Worm (Caenorhabditis elegans) whole organism, midembryonic: ENCODE results near the gene C38D4.10.

Experiments
- T22C8.4 ChIP-seq: fragments of 200-800 bp; sonication (Bioruptor generic); IDR thresholded peaks from 2 replicates; pipeline ENCODE4 v1.3.6; 2022; ENCODE audit warnings: missing genetic modification characterization, missing compliant biosample characterization
- cog-1 ChIP-seq: sonication (generic microtip); optimal IDR thresholded peaks from 2 replicates; lab custom pipeline; 2016; ENCODE audit warnings: missing genetic modification characterization, missing compliant biosample characterization
- flt-1 ChIP-seq: fragments of 200-800 bp; sonication (Bioruptor generic); IDR thresholded peaks from 2 replicates; pipeline ENCODE4 v1.3.6; 2022; ENCODE audit warnings: missing genetic modification characterization, missing compliant biosample characterization
- klf-2 ChIP-seq: fragments of 200-800 bp; sonication (Bioruptor generic); conservative IDR thresholded peaks from 2 replicates; pipeline ENCODE4 v1.3.6; 2022; ENCODE audit warnings: missing genetic modification reagents, missing genetic modification characterization, missing compliant biosample characterization
- med-1 ChIP-seq: sonication (generic microtip); optimal IDR thresholded peaks from 2 replicates; lab custom pipeline; 2017; ENCODE audit warnings: missing genetic modification characterization, mild to moderate bottlenecking, missing compliant biosample characterization, antibody characterized with exemption, missing genetic modification reagents; ENCODE audit not compliant: insufficient read depth
- ref-1 ChIP-seq: fragments of 200-800 bp; sonication (Bioruptor generic); conservative IDR thresholded peaks from 2 replicates; pipeline ENCODE4 v1.3.6; 2022; ENCODE audit warnings: missing genetic modification reagents, missing genetic modification characterization, missing compliant biosample characterization
- tab-1 ChIP-seq: fragments of 200-800 bp; sonication (Bioruptor generic); IDR thresholded peaks from 2 replicates; pipeline ENCODE4 v1.3.6; 2022; ENCODE audit warnings: missing genetic modification characterization, missing compliant biosample characterization
- ztf-23 ChIP-seq: fragments of 200-800 bp; sonication (Bioruptor generic); IDR thresholded peaks from 2 replicates; pipeline ENCODE4 v1.3.6; 2022; ENCODE audit warnings: missing genetic modification reagents, missing genetic modification characterization, missing compliant biosample characterization
- ztf-29 ChIP-seq: fragments of 200-800 bp; sonication (Bioruptor generic); IDR thresholded peaks from 2 replicates; pipeline ENCODE4 v1.3.6; 2022; ENCODE audit warnings: missing genetic modification reagents, missing genetic modification characterization, missing compliant biosample characterization

Gene C38D4.10

DNA sequence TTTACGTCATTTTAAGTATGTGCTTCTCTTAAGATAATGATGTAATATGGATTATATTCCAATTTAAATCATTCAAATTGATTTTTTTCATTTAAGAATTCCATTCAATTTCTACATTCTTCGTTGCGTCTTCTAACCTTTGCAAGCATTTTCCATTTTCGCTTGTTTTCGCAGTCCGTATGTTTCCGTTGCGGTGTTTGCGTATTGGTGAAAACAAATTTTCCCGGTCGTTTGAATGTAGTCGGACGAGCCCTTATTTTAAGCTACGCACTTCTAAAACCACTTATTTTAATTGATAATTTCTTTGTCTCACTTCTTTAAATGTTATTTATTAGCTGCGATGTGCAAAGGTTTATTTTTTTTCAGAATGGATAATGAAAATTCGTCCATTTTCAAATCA, 3.4 kb downstream of the C38D4.10 start, which contains the start of gene mel-28:
TSS of gene mel-28 (plus strand) at position 367 of the 400 bp plus-strand sequence.
- no peak for TF ChIP-seq T22C8.4
- TF ChIP-seq tab-1 = no peak
- no peak for TF ChIP-seq med-1
- TF ChIP-seq klf-2 (GFP tag; lab: Robert Waterston, UW) = no peak
- no peak for TF ChIP-seq ztf-29 (GFP tag; lab: Robert Waterston, UW)
- TF ChIP-seq cog-1 = no peak
- no peak for TF ChIP-seq ztf-23 (GFP tag; lab: Robert Waterston, UW)

- no peak for TF ChIP-seq cog-1
- no peak for TF ChIP-seq med-1
- no peak for TF ChIP-seq ztf-29 (GFP tag; lab: Robert Waterston, UW)
- no peak for TF ChIP-seq ztf-23 (GFP tag; lab: Robert Waterston, UW)
- TF ChIP-seq T22C8.4 = no peak
- TF ChIP-seq tab-1 = no peak
- TF ChIP-seq klf-2 (GFP tag; lab: Robert Waterston, UW) = no peak
- no peak for TF ChIP-seq flt-1 (GFP tag; lab: Robert Waterston, UW)
- no peak for TF ChIP-seq ref-1
Observed at ce11 chrIII:4792560-4793136, 10.3 kb downstream of the C38D4.10 start, which contains the start of gene mip-1. Gene mip-1 (plus strand): TSS chrIII:4793086.

DNA sequence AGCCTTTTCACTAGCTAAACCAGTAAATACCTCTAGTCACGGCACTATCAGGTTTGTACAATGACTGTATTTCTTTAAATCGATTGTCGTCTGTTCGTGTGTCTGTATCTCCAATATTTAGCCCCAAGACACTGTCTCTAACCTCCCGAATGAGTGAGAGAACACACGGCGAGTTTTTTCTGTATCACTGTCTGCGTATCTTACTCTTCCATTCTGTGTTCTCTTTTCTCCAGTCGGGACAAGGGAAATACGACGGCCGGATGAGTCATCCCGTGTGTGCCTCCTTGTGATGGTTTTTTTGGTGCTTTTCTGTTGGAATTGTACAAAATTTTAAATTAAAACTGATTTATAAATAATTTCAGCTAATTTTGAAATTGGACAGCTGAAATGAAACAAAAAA, 13.7 kb downstream of the C38D4.10 start:
- TF ChIP-seq T22C8.4 = 0 out of 2 replicates have a peak, but pooled peaks have one; percentile 27
- no peak for TF ChIP-seq med-1

ce11 chrIII:4796536-4796935, 14.2 kb downstream of the C38D4.10 start, which contains the start of gene tag-325:
Gene tag-325 (plus strand): TSS chrIII:4796836.
- TF ChIP-seq ref-1 (no peak), flt-1 (GFP tag; lab: Robert Waterston, UW) (no peak)

DNA sequence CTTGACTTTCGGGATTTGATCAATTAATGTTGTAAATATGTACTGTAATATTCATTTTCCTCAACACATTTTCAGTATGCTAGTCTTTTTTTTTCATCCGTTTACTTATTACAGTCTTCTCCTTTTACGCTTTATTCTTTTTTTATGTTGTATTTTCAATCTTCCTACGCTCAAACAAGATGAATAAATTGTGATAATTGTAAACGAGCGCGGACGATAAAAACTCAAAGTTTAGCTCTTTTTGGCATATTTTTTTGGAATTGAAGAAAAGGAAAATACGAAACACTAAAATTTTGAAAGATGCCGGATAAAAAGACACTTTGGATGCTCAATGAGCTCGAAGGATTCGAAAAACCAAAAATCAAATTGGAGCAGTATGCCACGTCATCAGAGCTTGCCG, 20.4 kb downstream of the C38D4.10 start, which contains the start of gene metl-5:
TSS of gene metl-5 (plus strand) at position 301 of the 400 bp plus-strand sequence.
- TF ChIP-seq ref-1 (no peak), T22C8.4 (no peak), flt-1 (GFP tag; lab: Robert Waterston, UW) (no peak), klf-2 (GFP tag; lab: Robert Waterston, UW) (no peak), ztf-29 (GFP tag; lab: Robert Waterston, UW) (no peak), tab-1 (no peak), cog-1 (no peak), med-1 (no peak), ztf-23 (GFP tag; lab: Robert Waterston, UW) (no peak)

ce11 chrIII:4806345-4806744, 24.0 kb downstream of the C38D4.10 start:
- no peak for TF ChIP-seq med-1
- TF ChIP-seq ref-1 = no peak
- no peak for TF ChIP-seq T22C8.4
- TF ChIP-seq flt-1 (GFP tag; lab: Robert Waterston, UW) = no peak
- no peak for TF ChIP-seq klf-2 (GFP tag; lab: Robert Waterston, UW)
- TF ChIP-seq ztf-23 (GFP tag; lab: Robert Waterston, UW) = no peak
- TF ChIP-seq cog-1 = no peak
- TF ChIP-seq ztf-29 (GFP tag; lab: Robert Waterston, UW) = no peak
- no peak for TF ChIP-seq tab-1

- TF ChIP-seq flt-1 (GFP tag; lab: Robert Waterston, UW) (no peak), klf-2 (GFP tag; lab: Robert Waterston, UW) (no peak), ztf-23 (GFP tag; lab: Robert Waterston, UW) (no peak), tab-1 (no peak), cog-1 (no peak), T22C8.4 (no peak), ztf-29 (GFP tag; lab: Robert Waterston, UW) (no peak)
Observed at ce11 chrIII:4808089-4808488, 25.8 kb downstream of the C38D4.10 start.

ce11 chrIII:4809526-4810153, 27.3 kb downstream of the C38D4.10 start, which contains the start of gene pal-1:
Gene pal-1 (minus strand): TSS chrIII:4809576.
- TF ChIP-seq ref-1 (no peak), ztf-29 (GFP tag; lab: Robert Waterston, UW) (no peak), ztf-23 (GFP tag; lab: Robert Waterston, UW) (no peak), tab-1 (no peak), med-1 (no peak), flt-1 (GFP tag; lab: Robert Waterston, UW) (no peak), cog-1 (no peak), T22C8.4 (no peak), klf-2 (GFP tag; lab: Robert Waterston, UW) (no peak)

ce11 chrIII:4811195-4811594, 28.9 kb downstream of the C38D4.10 start, which contains the start of gene C38D4.7:
Gene C38D4.7 (minus strand): TSS chrIII:4811295.
- TF ChIP-seq med-1 (no peak), cog-1 (no peak), ref-1 (no peak), klf-2 (GFP tag; lab: Robert Waterston, UW) (no peak), ztf-23 (GFP tag; lab: Robert Waterston, UW) (no peak), ztf-29 (GFP tag; lab: Robert Waterston, UW) (no peak), flt-1 (GFP tag; lab: Robert Waterston, UW) (no peak), T22C8.4 (no peak), tab-1 (no peak)

DNA sequence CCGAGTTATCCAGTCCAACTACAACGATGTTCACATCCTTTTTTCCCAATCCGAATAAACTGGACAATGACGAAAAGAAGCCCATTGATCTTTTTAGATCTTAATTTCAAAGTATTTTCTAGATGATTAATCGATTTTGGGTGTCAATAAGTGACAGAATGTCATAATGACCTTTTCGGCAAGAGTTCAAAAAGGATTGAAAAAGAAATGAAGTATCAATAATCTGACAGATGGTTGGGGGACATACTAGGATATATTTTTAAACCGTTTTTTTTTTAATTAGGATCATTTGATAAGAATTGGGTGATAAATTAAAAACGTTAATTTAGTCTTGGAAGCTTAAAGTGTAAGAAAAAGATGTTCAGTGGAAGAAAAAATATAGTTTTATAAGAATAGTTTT, 32.4 kb downstream of the C38D4.10 start, which contains the start of gene arl-6:
TSS of gene arl-6 (minus strand) at position 101 of the 400 bp plus-strand sequence.
- TF ChIP-seq tab-1 (no peak), cog-1 (no peak), ref-1 (no peak), ztf-23 (GFP tag; lab: Robert Waterston, UW) (no peak), med-1 (no peak), flt-1 (GFP tag; lab: Robert Waterston, UW) (no peak), T22C8.4 (no peak), klf-2 (GFP tag; lab: Robert Waterston, UW) (no peak), ztf-29 (GFP tag; lab: Robert Waterston, UW) (no peak)
